Fruit fly (Drosophila melanogaster) whole organism, wandering third instar larva: Measurements from ENCODE around the gene obst-H.

Source experiments
- Abd-B ChIP-seq: fragments of >200 bp; optimal IDR thresholded peaks from 2 replicates; lab custom pipeline; 2017; ENCODE audit warnings: missing biosample characterization, missing genetic modification characterization
- Dfd ChIP-seq: fragments of >200 bp; optimal IDR thresholded peaks from 2 replicates; lab custom pipeline; 2017; ENCODE audit warnings: missing biosample characterization, missing genetic modification characterization
- Rel ChIP-seq, 2 experiments: fragments of 200-800 bp; sonication (Bioruptor generic) in 1 of 2; optimal IDR thresholded peaks; 2 replicates in 1 of 2; 3 replicates in 1 of 2; lab custom pipeline; 2016 to 2019; ENCODE audit warnings: mild to moderate bottlenecking in 2 of 2, missing biosample characterization in 2 of 2, missing genetic modification characterization in 2 of 2, moderate library complexity in 1 of 2
- Sp1 ChIP-seq: fragments of 200-800 bp; sonication (Bioruptor generic); optimal IDR thresholded peaks from 3 replicates; lab custom pipeline; 2019; ENCODE audit warnings: missing biosample characterization, mild to moderate bottlenecking, missing genetic modification characterization, moderate library complexity
- Vsx2 ChIP-seq: fragments of 200-300, 225-300 bp; sonication (Bioruptor generic); optimal IDR thresholded peaks from 2 replicates; lab custom pipeline; 2018; ENCODE audit warnings: missing biosample characterization, missing genetic modification characterization; ENCODE audit not compliant: partially characterized antibody
- br ChIP-seq: fragments of 200-800 bp; sonication (Bioruptor generic); optimal IDR thresholded peaks from 2 replicates; lab custom pipeline; 2016; ENCODE audit warnings: missing biosample characterization, missing genetic modification characterization
- brk ChIP-seq: fragments of 200-800 bp; sonication (Bioruptor generic); optimal IDR thresholded peaks from 2 replicates; lab custom pipeline; 2016; ENCODE audit warnings: missing biosample characterization, mild to moderate bottlenecking, missing genetic modification characterization
- psq ChIP-seq: fragments of 200-800 bp; sonication (Bioruptor generic); optimal IDR thresholded peaks from 3 replicates; lab custom pipeline; 2017; ENCODE audit warnings: missing biosample characterization, mild to moderate bottlenecking, missing genetic modification characterization, moderate library complexity

dm6 chr3L:15506174-15506926 lies 22.7 kb downstream of the obst-H start:
- TF ChIP-seq Rel (GFP tag; optimal IDR thresholded peaks at IDR 0.05; lab: Kevin White, UChicago) (no peak), Rel (tag; optimal IDR thresholded peaks at IDR 0.05; lab: Kevin White, UChicago) (no peak), Sp1 (GFP tag; lab: Kevin White, UChicago) (no peak), Abd-B (GFP tag; lab: Kevin White, UChicago) (no peak), Vsx2 (no peak), brk (GFP tag; lab: Kevin White, UChicago) (no peak), psq (GFP tag; lab: Kevin White, UChicago) (no peak), br (GFP tag; lab: Kevin White, UChicago) (no peak), Dfd (GFP tag; lab: Kevin White, UChicago) (no peak)
